Fruit fly (Drosophila melanogaster) whole organism, embryonic: ENCODE data around the gene Oatp30B.

ENCODE experiments used
- Antp ChIP-seq: fragments of 200-800 bp; sonication (Bioruptor generic); optimal IDR thresholded peaks from 3 replicates; lab custom pipeline; 2016; ENCODE audit warnings: missing biosample characterization, missing genetic modification characterization
- CG10462 ChIP-seq: fragments of 200-800 bp; sonication (Bioruptor generic); optimal IDR thresholded peaks from 2 replicates; lab custom pipeline; 2016; ENCODE audit warnings: missing biosample characterization, missing genetic modification characterization
- CG11398 ChIP-seq: fragments of 200-800 bp; sonication (Bioruptor generic); optimal IDR thresholded peaks from 2 replicates; lab custom pipeline; 2016; ENCODE audit warnings: missing biosample characterization, missing genetic modification characterization
- CG12299 ChIP-seq: fragments of 200-800 bp; sonication (Bioruptor generic); optimal IDR thresholded peaks from 2 replicates; lab custom pipeline; 2018; ENCODE audit warnings: missing biosample characterization, mild to moderate bottlenecking, missing genetic modification characterization
- CG13296 ChIP-seq: fragments of 200-800 bp; sonication (Bioruptor generic); optimal IDR thresholded peaks from 3 replicates; lab custom pipeline; 2018; ENCODE audit warnings: missing biosample characterization, mild to moderate bottlenecking, missing genetic modification characterization
- CG15479 ChIP-seq: fragments of 200-800 bp; sonication (Bioruptor generic); optimal IDR thresholded peaks from 3 replicates; lab custom pipeline; 2019; ENCODE audit warnings: missing biosample characterization, mild to moderate bottlenecking, missing genetic modification characterization, moderate library complexity
- CG15514 ChIP-seq: fragments of 200-800 bp; sonication (Bioruptor generic); optimal IDR thresholded peaks from 3 replicates; lab custom pipeline; 2017; ENCODE audit warnings: missing biosample characterization, missing genetic modification characterization, mild to moderate bottlenecking, moderate library complexity, missing genetic modification reagents
- CG18599 ChIP-seq: fragments of 200-800 bp; sonication (Bioruptor generic); optimal IDR thresholded peaks from 3 replicates; lab custom pipeline; 2017; ENCODE audit warnings: missing biosample characterization, missing genetic modification characterization, mild to moderate bottlenecking, moderate library complexity, missing genetic modification reagents
- CG2120 ChIP-seq: fragments of 200-800 bp; sonication (Bioruptor generic); optimal IDR thresholded peaks from 3 replicates; lab custom pipeline; 2016; ENCODE audit warnings: missing biosample characterization, missing genetic modification characterization
- CG31365 ChIP-seq: fragments of 200-800 bp; sonication (Bioruptor generic); optimal IDR thresholded peaks from 2 replicates; lab custom pipeline; 2018; ENCODE audit warnings: missing biosample characterization, mild to moderate bottlenecking, missing genetic modification characterization
- CG3281 ChIP-seq: fragments of 200-800 bp; sonication (Bioruptor generic); optimal IDR thresholded peaks from 3 replicates; lab custom pipeline; 2017; ENCODE audit warnings: missing biosample characterization, mild to moderate bottlenecking, missing genetic modification characterization
- CG34376 ChIP-seq: fragments of 200-800 bp; sonication (Bioruptor generic); optimal IDR thresholded peaks from 2 replicates; lab custom pipeline; 2018; ENCODE audit warnings: missing biosample characterization, mild to moderate bottlenecking, missing genetic modification characterization
- CG3995 ChIP-seq: fragments of 200-800 bp; sonication (Bioruptor generic); optimal IDR thresholded peaks from 3 replicates; lab custom pipeline; 2016; ENCODE audit warnings: missing biosample characterization, missing genetic modification characterization
- CG5953 ChIP-seq: fragments of 200-800 bp; sonication (Bioruptor generic); IDR thresholded peaks from 2 replicates; pipeline ENCODE4 v1.3.6; 2022; ENCODE audit warnings: missing biosample characterization, missing genetic modification characterization
- CG6254 ChIP-seq: fragments of 200-800 bp; sonication (Bioruptor generic); optimal IDR thresholded peaks from 3 replicates; lab custom pipeline; 2017; ENCODE audit warnings: mild to moderate bottlenecking, missing biosample characterization, missing genetic modification reagents, missing genetic modification characterization
- CG6765 ChIP-seq: fragments of 200-800 bp; sonication (Bioruptor generic); optimal IDR thresholded peaks from 3 replicates; lab custom pipeline; 2017; ENCODE audit warnings: missing biosample characterization, mild to moderate bottlenecking, missing genetic modification characterization
- CG8089 ChIP-seq: fragments of 200-800 bp; sonication (Bioruptor generic); optimal IDR thresholded peaks from 3 replicates; lab custom pipeline; 2016; ENCODE audit warnings: missing biosample characterization, missing genetic modification characterization
- CG8924 ChIP-seq: fragments of 200-800 bp; optimal IDR thresholded peaks from 3 replicates; lab custom pipeline; 2019; ENCODE audit warnings: missing biosample characterization, mild to moderate bottlenecking, missing genetic modification characterization, moderate library complexity
- Camta ChIP-seq: fragments of 200-800 bp; sonication (Bioruptor generic); optimal IDR thresholded peaks from 2 replicates; lab custom pipeline; 2016; ENCODE audit warnings: missing biosample characterization, missing genetic modification characterization
- CrebB ChIP-seq: fragments of 200-800 bp; sonication (Bioruptor generic); optimal IDR thresholded peaks from 3 replicates; lab custom pipeline; 2018; ENCODE audit warnings: missing biosample characterization, mild to moderate bottlenecking, missing genetic modification characterization
- Dll ChIP-seq: fragments of 200-800 bp; sonication (Bioruptor generic); IDR thresholded peaks from 4 replicates; pipeline ENCODE4 v1.3.6; 2022; ENCODE audit warnings: missing biosample characterization, missing genetic modification characterization; ENCODE audit not compliant: partially characterized antibody
- Drgx ChIP-seq: fragments of 200-800 bp; sonication (Bioruptor generic); IDR thresholded peaks from 2 replicates; pipeline ENCODE4 v1.3.6; 2022; ENCODE audit warnings: missing biosample characterization, missing genetic modification characterization
- Fer1 ChIP-seq: fragments of 200-800 bp; sonication (Bioruptor generic); optimal IDR thresholded peaks from 2 replicates; lab custom pipeline; 2017; ENCODE audit warnings: missing biosample characterization, mild to moderate bottlenecking, missing genetic modification characterization
- Med ChIP-seq: fragments of 200-800 bp; sonication (Bioruptor generic); peaks from one replicate; lab custom pipeline; 2016; ENCODE audit warnings: missing biosample characterization, missing genetic modification characterization, mild to moderate bottlenecking, inconsistent platforms, moderate library complexity
- Meics ChIP-seq: fragments of 200-800 bp; sonication (Bioruptor generic); optimal IDR thresholded peaks from 2 replicates; lab custom pipeline; 2017; ENCODE audit warnings: missing biosample characterization, mild to moderate bottlenecking, missing genetic modification characterization
- Mes4 ChIP-seq: fragments of 200-800 bp; sonication (Bioruptor generic); optimal IDR thresholded peaks from 2 replicates; lab custom pipeline; 2016; ENCODE audit warnings: missing biosample characterization, missing genetic modification characterization
- Pdp1 ChIP-seq, 2 experiments: fragments of 200-800 bp; sonication (Bioruptor generic); optimal IDR thresholded peaks; 3 replicates each; lab custom pipeline; 2016; ENCODE audit warnings: missing biosample characterization in 2 of 2, missing genetic modification characterization in 2 of 2, mild to moderate bottlenecking in 1 of 2, moderate library complexity in 1 of 2
- Poxn ChIP-seq: fragments of 200-800 bp; sonication (Bioruptor generic); IDR thresholded peaks from 2 replicates; pipeline ENCODE4 v1.3.6; 2022; ENCODE audit warnings: missing biosample characterization, missing genetic modification characterization
- Rfx ChIP-seq: fragments of 200-800 bp; sonication (Bioruptor generic); IDR thresholded peaks from 2 replicates; pipeline ENCODE4 v1.3.6; 2022; ENCODE audit warnings: missing biosample characterization, missing genetic modification characterization
- Scr ChIP-seq: fragments of 200-800 bp; sonication (Bioruptor generic); IDR thresholded peaks from 2 replicates; pipeline ENCODE4 v1.3.6; 2022; ENCODE audit warnings: missing biosample characterization, missing genetic modification characterization; ENCODE audit not compliant: partially characterized antibody
- ara ChIP-seq: fragments of 200-800 bp; sonication (Bioruptor generic); IDR thresholded peaks from 2 replicates; pipeline ENCODE4 v1.3.6; 2022; ENCODE audit warnings: missing biosample characterization, missing genetic modification characterization
- caup ChIP-seq: fragments of 200-800 bp; sonication (Bioruptor generic); optimal IDR thresholded peaks from 3 replicates; lab custom pipeline; 2017; ENCODE audit warnings: missing biosample characterization, mild to moderate bottlenecking, missing genetic modification characterization, moderate library complexity; ENCODE audit not compliant: severe bottlenecking
- ewg ChIP-seq: fragments of 200-800 bp; sonication (Bioruptor generic); optimal IDR thresholded peaks from 3 replicates; lab custom pipeline; 2017; ENCODE audit warnings: mild to moderate bottlenecking, missing biosample characterization, missing genetic modification reagents, missing genetic modification characterization
- exex ChIP-seq: fragments of 200-800 bp; sonication (Bioruptor generic); optimal IDR thresholded peaks from 4 replicates; lab custom pipeline; 2018; ENCODE audit warnings: missing biosample characterization, mild to moderate bottlenecking, missing genetic modification characterization, moderate library complexity
- gcm2 ChIP-seq: fragments of 200-800 bp; sonication (Bioruptor generic); optimal IDR thresholded peaks from 2 replicates; lab custom pipeline; 2016; ENCODE audit warnings: missing biosample characterization, missing genetic modification characterization
- gro ChIP-seq: fragments of 200-800 bp; sonication (Bioruptor generic); optimal IDR thresholded peaks from 2 replicates; lab custom pipeline; 2016; ENCODE audit warnings: missing biosample characterization, missing genetic modification characterization
- gt ChIP-seq: fragments of 200-800 bp; sonication (Bioruptor generic); IDR thresholded peaks from 2 replicates; pipeline ENCODE4 v1.3.6; 2022; ENCODE audit warnings: missing biosample characterization, missing genetic modification characterization
- knrl ChIP-seq: fragments of 200-800 bp; sonication (Bioruptor generic); IDR thresholded peaks from 3 replicates; pipeline ENCODE4 v1.3.6; 2022; ENCODE audit warnings: missing biosample characterization, missing genetic modification characterization; ENCODE audit not compliant: partially characterized antibody
- lov ChIP-seq, 2 experiments: fragments of 200-800 bp in 1 of 2; fragments of >200 bp in 1 of 2; sonication (Bioruptor generic) in 1 of 2; IDR thresholded peaks in 1 of 2; optimal IDR thresholded peaks in 1 of 2; 2 replicates in 1 of 2; 3 replicates in 1 of 2; pipeline versions ENCODE4 v1.3.6 to Lab custom; 2017 to 2022; ENCODE audit warnings: missing biosample characterization in 1 of 2, missing genetic modification characterization in 1 of 2
- mirr ChIP-seq: fragments of 200-800 bp; sonication (Bioruptor generic); optimal IDR thresholded peaks from 3 replicates; lab custom pipeline; 2018; ENCODE audit warnings: missing biosample characterization, mild to moderate bottlenecking, missing genetic modification characterization
- nom ChIP-seq: fragments of 200-800 bp; sonication (Bioruptor generic); optimal IDR thresholded peaks from 2 replicates; lab custom pipeline; 2017; ENCODE audit warnings: missing biosample characterization, missing genetic modification characterization, mild to moderate bottlenecking, moderate library complexity, missing genetic modification reagents
- pfk ChIP-seq: fragments of 200-800 bp; sonication (Bioruptor generic); optimal IDR thresholded peaks from 2 replicates; lab custom pipeline; 2018; ENCODE audit warnings: missing biosample characterization, mild to moderate bottlenecking, missing genetic modification characterization, moderate library complexity
- rib ChIP-seq: fragments of 200-800 bp; sonication (Bioruptor generic); IDR thresholded peaks from 2 replicates; pipeline ENCODE4 v1.3.6; 2022; ENCODE audit warnings: missing biosample characterization, missing genetic modification characterization
- ro ChIP-seq: fragments of 200-800 bp; sonication (Bioruptor generic); IDR thresholded peaks from 2 replicates; pipeline ENCODE4 v1.3.6; 2022; ENCODE audit warnings: missing biosample characterization, missing genetic modification characterization
- salm ChIP-seq: fragments of 200-800 bp; sonication (Bioruptor generic); optimal IDR thresholded peaks from 2 replicates; lab custom pipeline; 2018; ENCODE audit warnings: missing biosample characterization, mild to moderate bottlenecking, missing genetic modification characterization
- sr ChIP-seq: fragments of 200-800 bp; sonication (Bioruptor generic); IDR thresholded peaks from 3 replicates; pipeline ENCODE4 v1.3.6; 2022; ENCODE audit warnings: missing biosample characterization, missing genetic modification characterization
- wdn ChIP-seq: fragments of 200-800 bp; sonication (Bioruptor generic); IDR thresholded peaks from 2 replicates; pipeline ENCODE4 v1.3.6; 2022; ENCODE audit warnings: missing biosample characterization, missing genetic modification characterization

Oatp30B gene

DNA sequence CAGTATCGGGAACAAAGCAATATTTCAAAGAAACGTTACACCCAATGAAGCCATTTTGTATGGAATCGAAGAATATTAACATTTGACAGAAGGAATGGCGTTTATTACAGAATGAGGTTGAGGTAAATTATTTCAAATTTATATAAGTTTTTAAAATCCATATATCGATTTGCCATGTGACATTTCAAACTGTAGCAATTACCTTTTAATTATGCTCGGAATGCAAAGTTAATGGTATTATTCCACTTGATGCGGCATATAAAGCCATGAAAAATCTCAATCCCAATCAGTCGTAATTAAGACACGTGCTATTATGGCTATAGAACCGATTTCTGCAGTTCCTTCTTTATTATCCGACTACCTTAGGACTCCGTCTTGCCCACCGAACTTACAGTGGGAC is 7.2 kb downstream of the Oatp30B start, which contains the start of gene CG31883 (continued):
- TF ChIP-seq ewg (GFP tag; lab: Kevin White, UChicago) (no peak), salm (tag; lab: Kevin White, UChicago) (no peak)

DNA sequence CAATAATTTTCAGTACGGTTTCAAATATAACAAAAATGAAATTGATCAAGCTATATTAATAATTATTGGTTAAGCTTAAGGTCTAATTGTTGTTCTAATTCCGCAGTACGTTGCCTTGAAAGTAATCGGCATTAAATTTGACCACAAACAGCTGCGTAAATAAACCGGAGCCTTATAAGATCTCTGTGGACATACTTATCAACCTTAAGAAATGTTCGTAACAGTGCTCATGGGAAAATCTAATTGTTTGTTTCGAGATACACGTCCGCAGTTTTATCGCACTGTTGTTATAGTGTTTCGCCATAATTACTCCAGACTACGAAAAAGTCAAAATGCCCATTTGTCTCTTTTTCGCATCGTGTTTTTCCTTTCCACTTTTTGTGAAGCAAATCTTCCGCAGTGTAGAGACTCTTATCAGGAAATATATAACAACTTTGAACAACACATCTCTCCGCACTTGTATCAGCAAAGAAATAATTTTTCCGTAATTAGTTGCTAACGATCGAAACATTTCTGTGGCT is 8.9 kb downstream of the Oatp30B start:
- peak; percentile 31 for TF ChIP-seq CG3281 (GFP tag; lab: Kevin White, UChicago)
- TF ChIP-seq CG3995 (GFP tag; lab: Kevin White, UChicago) = no peak
- no peak for TF ChIP-seq CG12299 (tag; lab: Kevin White, UChicago)
- peak; percentile 18 for TF ChIP-seq Fer1 (GFP tag; lab: Kevin White, UChicago)
- TF ChIP-seq Antp (GFP tag; lab: Kevin White, UChicago) = no peak
- TF ChIP-seq CG18599 = peak; percentile 8
- TF ChIP-seq CG2120 = peak; percentile 5
- TF ChIP-seq CG15479 (GFP tag; lab: Kevin White, UChicago) = peak; percentile 23
- TF ChIP-seq Poxn (GFP tag; lab: Robert Waterston, UW) = no peak
- peak; percentile 46 for TF ChIP-seq exex
- TF ChIP-seq CG11398 (GFP tag; lab: Kevin White, UChicago) = no peak
- peak in 1 of 2 experiments; percentile 34 for TF ChIP-seq Pdp1 (GFP tag; optimal IDR thresholded peaks at IDR 0.05; lab: Kevin White, UChicago)
- TF ChIP-seq mirr (GFP tag; lab: Kevin White, UChicago) = peak; percentile 36
- TF ChIP-seq Drgx (GFP tag; lab: Robert Waterston, UW) = peak; percentile 27; the same call in 1 of the 2 replicates
- peak; percentile 60 for TF ChIP-seq CG34376 (GFP tag; lab: Kevin White, UChicago)
- TF ChIP-seq Med (GFP tag; lab: Kevin White, UChicago) = no peak
- TF ChIP-seq wdn (GFP tag; lab: Robert Waterston, UW) = no peak
- no peak for TF ChIP-seq CG15514 (GFP tag; lab: Kevin White, UChicago)
- no peak for TF ChIP-seq CrebB
- no peak for TF ChIP-seq CG6254 (GFP tag; lab: Kevin White, UChicago)
- peak; percentile 2 for TF ChIP-seq CG13296
- TF ChIP-seq gro (GFP tag; lab: Kevin White, UChicago) = peak; percentile 5
- TF ChIP-seq Meics (GFP tag; lab: Kevin White, UChicago) = peak; percentile 34
- TF ChIP-seq knrl = no peak
- TF ChIP-seq ara (GFP tag; lab: Robert Waterston, UW) = no peak
- TF ChIP-seq caup (GFP tag; lab: Kevin White, UChicago) = peak; percentile 57
- TF ChIP-seq CG6765 (GFP tag; lab: Kevin White, UChicago) = peak; percentile 7

DNA sequence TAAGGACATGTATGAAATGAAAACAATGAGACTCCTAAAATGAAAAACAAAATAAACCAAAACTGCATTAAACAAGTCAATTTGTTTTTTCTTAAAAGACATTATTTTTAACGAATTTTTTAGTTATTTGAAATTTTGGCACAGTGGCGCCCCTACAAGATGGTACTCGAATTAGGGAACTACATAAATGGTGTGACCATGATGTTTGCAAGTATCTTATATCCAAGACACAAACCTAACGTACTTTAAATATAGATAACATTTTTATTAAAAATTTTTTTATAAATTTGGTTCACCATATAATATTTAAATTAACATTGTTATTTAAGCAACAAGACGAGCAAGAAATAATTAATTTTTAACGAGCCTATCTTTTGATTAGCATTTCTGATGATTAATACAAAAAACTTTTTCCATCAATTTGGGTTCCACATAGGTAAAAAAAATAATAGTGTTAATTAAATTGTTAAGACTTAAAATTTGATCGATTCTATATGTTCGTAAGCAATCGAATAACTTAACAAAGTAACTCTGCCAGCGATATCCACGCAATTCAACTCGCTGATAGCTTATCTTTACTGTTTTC is 19.1 kb downstream of the Oatp30B start, which contains the start of gene CG17855:
CG17855 (plus strand) TSS at position 536 of the 586 bp plus-strand sequence.
- TF ChIP-seq Mes4 (GFP tag; lab: Kevin White, UChicago) (no peak), nom (GFP tag; lab: Kevin White, UChicago) (no peak), ro (GFP tag; lab: Robert Waterston, UW) (no peak), CG11398 (GFP tag; lab: Kevin White, UChicago) (no peak), Scr (GFP tag; lab: Robert Waterston, UW) (no peak), Rfx (peak; percentile 32; the same call in 1 of the 2 replicates), CG8089 (GFP tag; lab: Kevin White, UChicago) (no peak), gcm2 (GFP tag; lab: Kevin White, UChicago) (no peak), CG8924 (no peak), CG5953 (GFP tag; lab: Robert Waterston, UW) (no peak), CG31365 (no peak), rib (GFP tag; lab: Robert Waterston, UW) (no peak), gt (GFP tag; lab: Robert Waterston, UW) (no peak), sr (GFP tag; lab: Robert Waterston, UW) (no peak), lov (optimal IDR thresholded peaks at IDR 0.05; lab: Kevin White, UChicago) (no peak), lov (GFP tag; IDR thresholded peaks at IDR 0.05; lab: Robert Waterston, UW) (no peak), Camta (GFP tag; lab: Kevin White, UChicago) (no peak), Dll (GFP tag; lab: Robert Waterston, UW) (no peak), pfk (GFP tag; lab: Kevin White, UChicago) (no peak), CG10462 (GFP tag; lab: Kevin White, UChicago) (no peak)
